Fruit fly (Drosophila melanogaster) whole organism, embryonic: ENCODE measurements around the gene CG43163.

ENCODE experiments used
- Adf1 ChIP-seq: fragments of 200-800 bp; sonication (Bioruptor generic); IDR thresholded peaks from 2 replicates; pipeline ENCODE4 v1.3.6; 2022; ENCODE audit warnings: missing biosample characterization, missing genetic modification characterization
- BtbVII ChIP-seq: fragments of 200-800 bp; sonication (Bioruptor generic); optimal IDR thresholded peaks from 3 replicates; lab custom pipeline; 2017; ENCODE audit warnings: missing biosample characterization, mild to moderate bottlenecking, missing genetic modification characterization
- CG10147 ChIP-seq: fragments of 200-800 bp; sonication (Bioruptor generic); optimal IDR thresholded peaks from 2 replicates; lab custom pipeline; 2019; ENCODE audit warnings: missing biosample characterization, mild to moderate bottlenecking, missing genetic modification characterization, moderate library complexity
- CG10267 ChIP-seq: fragments of 200-800 bp; sonication (Bioruptor generic); optimal IDR thresholded peaks from 2 replicates; lab custom pipeline; 2018; ENCODE audit warnings: missing biosample characterization, mild to moderate bottlenecking, missing genetic modification characterization, moderate library complexity
- CG12942 ChIP-seq: fragments of 200-800 bp; sonication (Bioruptor generic); optimal IDR thresholded peaks from 3 replicates; lab custom pipeline; 2016; ENCODE audit warnings: missing biosample characterization, missing genetic modification characterization
- CG14667 ChIP-seq: fragments of 200-800 bp; sonication (Bioruptor generic); IDR thresholded peaks from 2 replicates; pipeline ENCODE4 v1.3.6; 2022; ENCODE audit warnings: missing biosample characterization, missing genetic modification characterization
- CG1647 ChIP-seq: fragments of 200-800 bp; sonication (Bioruptor generic); optimal IDR thresholded peaks from 3 replicates; lab custom pipeline; 2016; ENCODE audit warnings: missing biosample characterization, missing genetic modification characterization
- CG17328 ChIP-seq: fragments of 200-800 bp; sonication (Bioruptor generic); IDR thresholded peaks from 2 replicates; pipeline ENCODE4 v1.3.6; 2022; ENCODE audit warnings: missing biosample characterization, missing genetic modification characterization
- CG18262 ChIP-seq: fragments of 200-800 bp; optimal IDR thresholded peaks from 3 replicates; lab custom pipeline; 2019; ENCODE audit warnings: missing biosample characterization, mild to moderate bottlenecking, missing genetic modification characterization, moderate library complexity
- CG2202 ChIP-seq: fragments of 200-800 bp; sonication (Bioruptor generic); optimal IDR thresholded peaks from 2 replicates; lab custom pipeline; 2018; ENCODE audit warnings: missing biosample characterization, mild to moderate bottlenecking, missing genetic modification characterization
- CG33213 ChIP-seq: fragments of 200-800 bp; sonication (Bioruptor generic); optimal IDR thresholded peaks from 3 replicates; lab custom pipeline; 2016; ENCODE audit warnings: missing biosample characterization, missing genetic modification characterization
- CG3995 ChIP-seq: fragments of 200-800 bp; sonication (Bioruptor generic); optimal IDR thresholded peaks from 3 replicates; lab custom pipeline; 2016; ENCODE audit warnings: missing biosample characterization, missing genetic modification characterization
- CG5180 ChIP-seq: fragments of 200-800 bp; sonication (Bioruptor generic); optimal IDR thresholded peaks from 3 replicates; lab custom pipeline; 2017; ENCODE audit warnings: missing biosample characterization, missing genetic modification characterization, mild to moderate bottlenecking, moderate library complexity, missing genetic modification reagents
- CG5245 ChIP-seq: fragments of 200-800 bp; sonication (Bioruptor generic); optimal IDR thresholded peaks from 3 replicates; lab custom pipeline; 2016; ENCODE audit warnings: missing biosample characterization, missing genetic modification characterization
- CG6765 ChIP-seq: fragments of 200-800 bp; sonication (Bioruptor generic); optimal IDR thresholded peaks from 3 replicates; lab custom pipeline; 2017; ENCODE audit warnings: missing biosample characterization, mild to moderate bottlenecking, missing genetic modification characterization
- CG6791 ChIP-seq: fragments of 200-800 bp; sonication (Bioruptor generic); IDR thresholded peaks from 3 replicates; pipeline ENCODE4 v1.3.6; 2022; ENCODE audit warnings: missing biosample characterization, missing genetic modification characterization; ENCODE audit not compliant: partially characterized antibody
- CG7357 ChIP-seq: fragments of 200-800 bp; sonication (Bioruptor generic); IDR thresholded peaks from 3 replicates; pipeline ENCODE4 v1.3.6; 2022; ENCODE audit warnings: missing biosample characterization, missing genetic modification characterization
- CG7963 ChIP-seq: fragments of 200-800 bp; sonication (Bioruptor generic); IDR thresholded peaks from 3 replicates; pipeline ENCODE4 v1.3.6; 2022; ENCODE audit warnings: missing biosample characterization, missing genetic modification characterization; ENCODE audit not compliant: partially characterized antibody
- CG7987 ChIP-seq: fragments of 200-800 bp; sonication (Bioruptor generic); optimal IDR thresholded peaks from 2 replicates; lab custom pipeline; 2018; ENCODE audit warnings: missing biosample characterization, mild to moderate bottlenecking, missing genetic modification characterization, moderate library complexity
- CG8478 ChIP-seq: fragments of >200 bp; optimal IDR thresholded peaks from 2 replicates; lab custom pipeline; 2018
- CG9797 ChIP-seq: fragments of 200-800 bp; sonication (Bioruptor generic); optimal IDR thresholded peaks from 3 replicates; lab custom pipeline; 2018; ENCODE audit warnings: missing biosample characterization, mild to moderate bottlenecking, missing genetic modification characterization
- Dek ChIP-seq: fragments of 200-800 bp; sonication (Bioruptor generic); optimal IDR thresholded peaks from 3 replicates; lab custom pipeline; 2019; ENCODE audit warnings: missing biosample characterization, mild to moderate bottlenecking, missing genetic modification characterization, moderate library complexity
- Ets65A ChIP-seq: fragments of 200-800 bp; sonication (Bioruptor generic); peaks from one replicate; lab custom pipeline; 2016; ENCODE audit warnings: missing biosample characterization, missing genetic modification characterization
- Hey ChIP-seq: fragments of 200-800 bp; sonication (Bioruptor generic); optimal IDR thresholded peaks from 3 replicates; lab custom pipeline; 2018; ENCODE audit warnings: missing biosample characterization, mild to moderate bottlenecking, missing genetic modification characterization
- HmgZ ChIP-seq: fragments of 200-800 bp; sonication (Bioruptor generic); optimal IDR thresholded peaks from 2 replicates; lab custom pipeline; 2018; ENCODE audit warnings: missing biosample characterization, mild to moderate bottlenecking, missing genetic modification characterization
- Lhr ChIP-seq: fragments of 200-800 bp; sonication (Bioruptor generic); optimal IDR thresholded peaks from 3 replicates; lab custom pipeline; 2017; ENCODE audit warnings: mild to moderate bottlenecking, missing biosample characterization, missing genetic modification reagents, missing genetic modification characterization
- Lpt ChIP-seq: fragments of >200 bp; optimal IDR thresholded peaks from 2 replicates; lab custom pipeline; 2018; ENCODE audit warnings: missing biosample characterization, missing genetic modification characterization
- Mad ChIP-seq: fragments of 200-800 bp; sonication (Bioruptor generic); optimal IDR thresholded peaks from 2 replicates; lab custom pipeline; 2016; ENCODE audit warnings: missing biosample characterization, missing genetic modification characterization
- Mrtf ChIP-seq: fragments of 200-800 bp; sonication (Bioruptor generic); IDR thresholded peaks from 3 replicates; pipeline ENCODE4 v1.3.6; 2022; ENCODE audit warnings: missing biosample characterization, missing genetic modification characterization
- Sry-δ ChIP-seq: fragments of 200-800 bp; sonication (Bioruptor generic); optimal IDR thresholded peaks from 2 replicates; lab custom pipeline; 2016; ENCODE audit warnings: missing biosample characterization, missing genetic modification characterization
- Taf1 ChIP-seq: fragments of 200-800 bp; sonication (Bioruptor generic); IDR thresholded peaks from 2 replicates; pipeline ENCODE4 v1.3.6; 2022; ENCODE audit warnings: missing biosample characterization, missing genetic modification characterization
- Vsx1 ChIP-seq: fragments of 200-800 bp; sonication (Bioruptor generic); optimal IDR thresholded peaks from 2 replicates; lab custom pipeline; 2017; ENCODE audit warnings: missing biosample characterization, mild to moderate bottlenecking, missing genetic modification characterization, missing genetic modification reagents
- aop ChIP-seq: fragments of 200-800 bp; sonication (Bioruptor generic); IDR thresholded peaks from 2 replicates; pipeline ENCODE4 v1.3.6; 2022; ENCODE audit warnings: missing biosample characterization, missing genetic modification characterization
- chm ChIP-seq: fragments of 200-800 bp; sonication (Bioruptor generic); IDR thresholded peaks from 2 replicates; pipeline ENCODE4 v1.3.6; 2022; ENCODE audit warnings: missing biosample characterization, missing genetic modification characterization
- crol ChIP-seq: fragments of 200-800 bp; sonication (Bioruptor generic); IDR thresholded peaks from 2 replicates; pipeline ENCODE4 v1.3.6; 2022; ENCODE audit warnings: missing biosample characterization, missing genetic modification characterization
- disco-r ChIP-seq: fragments of 200-800 bp; sonication (Bioruptor generic); optimal IDR thresholded peaks from 2 replicates; lab custom pipeline; 2016; ENCODE audit warnings: missing biosample characterization, missing genetic modification characterization
- dysf ChIP-seq: fragments of 200-800 bp; sonication (Bioruptor generic); IDR thresholded peaks from 3 replicates; pipeline ENCODE4 v1.3.6; 2022; ENCODE audit warnings: missing biosample characterization, missing genetic modification characterization
- ems ChIP-seq: fragments of 200-800 bp; sonication (Bioruptor generic); optimal IDR thresholded peaks from 3 replicates; lab custom pipeline; 2016; ENCODE audit warnings: missing biosample characterization, missing genetic modification characterization
- esg ChIP-seq: fragments of 200-800 bp; sonication (Bioruptor generic); conservative IDR thresholded peaks from 2 replicates; pipeline ENCODE4 v1.3.6; 2022; ENCODE audit warnings: missing biosample characterization, missing genetic modification characterization
- fd96Cb ChIP-seq: fragments of 200-800 bp; sonication (Bioruptor generic); optimal IDR thresholded peaks from 2 replicates; lab custom pipeline; 2018; ENCODE audit warnings: missing biosample characterization, mild to moderate bottlenecking, missing genetic modification characterization, moderate library complexity
- fu2 ChIP-seq: fragments of 200-800 bp; sonication (Bioruptor generic); optimal IDR thresholded peaks from 2 replicates; lab custom pipeline; 2016; ENCODE audit warnings: missing biosample characterization, missing genetic modification characterization
- gro ChIP-seq: fragments of 200-800 bp; sonication (Bioruptor generic); optimal IDR thresholded peaks from 2 replicates; lab custom pipeline; 2016; ENCODE audit warnings: missing biosample characterization, missing genetic modification characterization
- hb ChIP-seq: fragments of 200-800 bp; sonication (Bioruptor generic); IDR thresholded peaks from 3 replicates; pipeline ENCODE4 v1.3.6; 2022; ENCODE audit warnings: missing biosample characterization, missing genetic modification characterization; ENCODE audit not compliant: partially characterized antibody
- her ChIP-seq: fragments of 200-800 bp; sonication (Bioruptor generic); optimal IDR thresholded peaks from 2 replicates; lab custom pipeline; 2016; ENCODE audit warnings: missing biosample characterization, missing genetic modification characterization
- kni ChIP-seq: fragments of 200-800 bp; sonication (Bioruptor generic); optimal IDR thresholded peaks from 3 replicates; lab custom pipeline; 2017; ENCODE audit warnings: mild to moderate bottlenecking, missing biosample characterization, missing genetic modification reagents, missing genetic modification characterization
- nerfin-2 ChIP-seq: fragments of 200-800 bp; sonication (Bioruptor generic); IDR thresholded peaks from 2 replicates; pipeline ENCODE4 v1.3.6; 2022; ENCODE audit warnings: missing biosample characterization, missing genetic modification characterization; ENCODE audit not compliant: partially characterized antibody
- sd ChIP-seq: fragments of 200-800 bp; sonication (Bioruptor generic); optimal IDR thresholded peaks from 3 replicates; lab custom pipeline; 2018; ENCODE audit warnings: missing biosample characterization, mild to moderate bottlenecking, missing genetic modification characterization, moderate library complexity
- trh ChIP-seq: fragments of 200-800 bp; sonication (Bioruptor generic); optimal IDR thresholded peaks from 2 replicates; lab custom pipeline; 2016; ENCODE audit warnings: missing biosample characterization, missing genetic modification characterization
- vfl ChIP-seq: fragments of 200-800 bp; sonication (Bioruptor generic); optimal IDR thresholded peaks from 2 replicates; lab custom pipeline; 2016; ENCODE audit warnings: missing biosample characterization, missing genetic modification characterization
- wdn ChIP-seq: fragments of 200-800 bp; sonication (Bioruptor generic); IDR thresholded peaks from 2 replicates; pipeline ENCODE4 v1.3.6; 2022; ENCODE audit warnings: missing biosample characterization, missing genetic modification characterization
- yki ChIP-seq: fragments of >200 bp; optimal IDR thresholded peaks from 3 replicates; lab custom pipeline; 2018
- zfh1 ChIP-seq: fragments of 200-800 bp; sonication (Bioruptor generic); IDR thresholded peaks from 3 replicates; pipeline ENCODE4 v1.3.6; 2022; ENCODE audit warnings: missing biosample characterization, missing genetic modification characterization

CG43163 gene

dm6 chr3L:8506975-8507441, at the start of gene CG43163 (continued):
- TF ChIP-seq Mad (GFP tag; lab: Kevin White, UChicago), result peak; percentile 75
- TF ChIP-seq CG3995 (GFP tag; lab: Kevin White, UChicago), result no peak
- peak; percentile 53 for TF ChIP-seq sd (tag; lab: Kevin White, UChicago)
- peak; percentile 50 for TF ChIP-seq fd96Cb
- peak; percentile 68 for TF ChIP-seq Dek (tag; lab: Kevin White, UChicago)
- peak; percentile 57; the same call in 1 of the 2 replicates for TF ChIP-seq wdn (GFP tag; lab: Robert Waterston, UW)
- TF ChIP-seq CG7357 (GFP tag; lab: Robert Waterston, UW), result peak; percentile 34; the same call in 1 of the 3 replicates
- TF ChIP-seq CG18262, result peak; percentile 72
- TF ChIP-seq CG7963 (GFP tag; lab: Robert Waterston, UW), result no peak
- TF ChIP-seq hb (GFP tag; lab: Robert Waterston, UW), result no peak
- no peak for TF ChIP-seq trh (GFP tag; lab: Kevin White, UChicago)
- TF ChIP-seq nerfin-2, result no peak
- TF ChIP-seq CG12942 (GFP tag; lab: Kevin White, UChicago), result peak; percentile 54
- no peak for TF ChIP-seq CG8478 (lab: Kevin White, UChicago)
- TF ChIP-seq Vsx1, result no peak
- TF ChIP-seq kni, result no peak
- peak; percentile 17 for TF ChIP-seq Sry-δ (GFP tag; lab: Kevin White, UChicago)
- TF ChIP-seq aop (GFP tag; lab: Robert Waterston, UW), result no peak
- TF ChIP-seq disco-r, result no peak
- peak; percentile 65 for TF ChIP-seq CG7987 (GFP tag; lab: Kevin White, UChicago)
- peak; percentile 67; the same call in 2 of the 3 replicates for TF ChIP-seq dysf (GFP tag; lab: Robert Waterston, UW)
- peak; percentile 31 for TF ChIP-seq fu2 (GFP tag; lab: Kevin White, UChicago)
- TF ChIP-seq yki, result no peak
- peak; percentile 83 for TF ChIP-seq chm (GFP tag; lab: Robert Waterston, UW)
- peak; percentile 81 for TF ChIP-seq CG17328
- peak; percentile 26 for TF ChIP-seq CG2202 (tag; lab: Kevin White, UChicago)
- peak; percentile 83 for TF ChIP-seq CG9797
- no peak for TF ChIP-seq Ets65A
- no peak for TF ChIP-seq CG1647 (GFP tag; lab: Kevin White, UChicago)
- TF ChIP-seq Lhr (GFP tag; lab: Kevin White, UChicago), result peak; percentile 86
- peak; percentile 76 for TF ChIP-seq CG33213
- TF ChIP-seq CG5245 (GFP tag; lab: Kevin White, UChicago), result peak; percentile 48
- peak; percentile 59; the same call in 1 of the 3 replicates for TF ChIP-seq Mrtf (GFP tag; lab: Robert Waterston, UW)
- peak; percentile 39 for TF ChIP-seq CG10147 (GFP tag; lab: Kevin White, UChicago)
- TF ChIP-seq vfl, result peak; percentile 47
- peak; percentile 18 for TF ChIP-seq her (GFP tag; lab: Kevin White, UChicago)
- peak; percentile 30; the same call in 1 of the 3 replicates for TF ChIP-seq CG6791 (GFP tag; lab: Robert Waterston, UW)
- peak; percentile 43 for TF ChIP-seq ems (GFP tag; lab: Kevin White, UChicago)
- no peak for TF ChIP-seq BtbVII
- TF ChIP-seq CG6765, result peak; percentile 24
- TF ChIP-seq Taf1 (GFP tag; lab: Robert Waterston, UW), result peak; percentile 29; the same call in 1 of the 2 replicates
- TF ChIP-seq CG14667, result peak; percentile 21; the same call in 1 of the 2 replicates
- TF ChIP-seq Lpt (GFP tag; lab: Kevin White, UChicago), result no peak
- TF ChIP-seq gro (GFP tag; lab: Kevin White, UChicago), result peak; percentile 3
- TF ChIP-seq Adf1 (GFP tag; lab: Robert Waterston, UW), result peak; percentile 29; the same call in 1 of the 2 replicates
- TF ChIP-seq crol, result no peak
- TF ChIP-seq esg (GFP tag; lab: Robert Waterston, UW), result no peak
- peak; percentile 71 for TF ChIP-seq zfh1
- TF ChIP-seq CG10267 (tag; lab: Kevin White, UChicago), result peak; percentile 62
- peak; percentile 67 for TF ChIP-seq HmgZ (tag; lab: Kevin White, UChicago)
- TF ChIP-seq Hey (tag; lab: Kevin White, UChicago), result no peak
- TF ChIP-seq CG5180 (GFP tag; lab: Kevin White, UChicago), result peak; percentile 27
